Fruit fly (Drosophila melanogaster) whole organism, pupa: Measurements from ENCODE around the gene Arp3.

ENCODE experiments used
- CG10348 ChIP-seq: fragments of 200-800 bp; sonication (Bioruptor generic); IDR thresholded peaks from 2 replicates; pipeline ENCODE4 v1.3.6; 2022; ENCODE audit warnings: missing biosample characterization, missing genetic modification characterization
- CG15710 ChIP-seq: fragments of 200-800 bp; sonication (Bioruptor generic); optimal IDR thresholded peaks from 2 replicates; lab custom pipeline; 2018; ENCODE audit warnings: missing biosample characterization, mild to moderate bottlenecking, missing genetic modification characterization, moderate library complexity
- CG32121 ChIP-seq: fragments of 200-800 bp; sonication (Bioruptor generic); IDR thresholded peaks from 2 replicates; pipeline ENCODE4 v1.3.6; 2022; ENCODE audit warnings: missing biosample characterization, missing genetic modification characterization
- CG8159 ChIP-seq: fragments of 200-800 bp; sonication (Bioruptor generic); optimal IDR thresholded peaks from 3 replicates; lab custom pipeline; 2018; ENCODE audit warnings: missing biosample characterization, mild to moderate bottlenecking, missing genetic modification characterization, moderate library complexity
- CG9948 ChIP-seq: fragments of 200-800 bp; sonication (Bioruptor generic); optimal IDR thresholded peaks from 2 replicates; lab custom pipeline; 2018; ENCODE audit warnings: missing biosample characterization, mild to moderate bottlenecking, missing genetic modification characterization, moderate library complexity
- EcR ChIP-seq: fragments of 200-800 bp; sonication (Bioruptor generic); optimal IDR thresholded peaks from 3 replicates; lab custom pipeline; 2019; ENCODE audit warnings: missing biosample characterization, missing genetic modification characterization, mild to moderate bottlenecking, moderate library complexity, missing genetic modification reagents
- Pif1A ChIP-seq: fragments of 200-800 bp; sonication (Bioruptor generic); optimal IDR thresholded peaks from 3 replicates; lab custom pipeline; 2016; ENCODE audit warnings: missing biosample characterization, missing genetic modification characterization
- Pif1B ChIP-seq: fragments of 200-800 bp; sonication (Bioruptor generic); optimal IDR thresholded peaks from 3 replicates; lab custom pipeline; 2016; ENCODE audit warnings: missing biosample characterization, missing genetic modification characterization
- rn ChIP-seq: fragments of 200-800 bp; sonication (Bioruptor generic); IDR thresholded peaks from 2 replicates; pipeline ENCODE4 v1.3.6; 2022; ENCODE audit warnings: missing biosample characterization, missing genetic modification characterization

dm6 chr3L:8110171-8110570 is 5.5 kb downstream of the Arp3 start, which contains the start of gene Nulp1:
- TF ChIP-seq EcR: no peak
- TF ChIP-seq CG8159 (tag; lab: Kevin White, UChicago): no peak
- no peak for TF ChIP-seq CG15710 (tag; lab: Kevin White, UChicago)
- no peak for TF ChIP-seq Pif1A
- TF ChIP-seq CG10348 (GFP tag; lab: Robert Waterston, UW): no peak
- peak; percentile 44; the same call in 1 of the 2 replicates for TF ChIP-seq rn (GFP tag; lab: Robert Waterston, UW)
- TF ChIP-seq Pif1B (GFP tag; lab: Kevin White, UChicago): no peak
- TF ChIP-seq CG32121 (GFP tag; lab: Robert Waterston, UW): peak; percentile 20; the same call in 1 of the 2 replicates
- TF ChIP-seq CG9948 (tag; lab: Kevin White, UChicago): no peak
